Fruit fly (Drosophila melanogaster) whole organism: ENCODE measurements around the gene CG33128.

Source experiments
- CG8478 ChIP-seq: fragments of >200 bp; optimal IDR thresholded peaks from 2 replicates; lab custom pipeline; 2018; ENCODE audit warnings: inconsistent platforms
- Dll ChIP-seq: fragments of >200 bp; optimal IDR thresholded peaks from 2 replicates; lab custom pipeline; 2017
- EcR ChIP-seq, 2 experiments: fragments of >200 bp; optimal IDR thresholded peaks; 2 replicates each; lab custom pipeline; 2017; ENCODE audit warnings: missing biosample characterization in 2 of 2, missing genetic modification characterization in 2 of 2, missing genetic modification reagents in 2 of 2
- pan ChIP-seq: fragments of >200 bp; optimal IDR thresholded peaks from 2 replicates; lab custom pipeline; 2017
- psq ChIP-seq: fragments of >200 bp; optimal IDR thresholded peaks from 2 replicates; lab custom pipeline; 2017
- usp ChIP-seq: fragments of >200 bp; optimal IDR thresholded peaks from 2 replicates; lab custom pipeline; 2017; ENCODE audit warnings: missing biosample characterization, missing genetic modification characterization, mixed read lengths

DNA sequence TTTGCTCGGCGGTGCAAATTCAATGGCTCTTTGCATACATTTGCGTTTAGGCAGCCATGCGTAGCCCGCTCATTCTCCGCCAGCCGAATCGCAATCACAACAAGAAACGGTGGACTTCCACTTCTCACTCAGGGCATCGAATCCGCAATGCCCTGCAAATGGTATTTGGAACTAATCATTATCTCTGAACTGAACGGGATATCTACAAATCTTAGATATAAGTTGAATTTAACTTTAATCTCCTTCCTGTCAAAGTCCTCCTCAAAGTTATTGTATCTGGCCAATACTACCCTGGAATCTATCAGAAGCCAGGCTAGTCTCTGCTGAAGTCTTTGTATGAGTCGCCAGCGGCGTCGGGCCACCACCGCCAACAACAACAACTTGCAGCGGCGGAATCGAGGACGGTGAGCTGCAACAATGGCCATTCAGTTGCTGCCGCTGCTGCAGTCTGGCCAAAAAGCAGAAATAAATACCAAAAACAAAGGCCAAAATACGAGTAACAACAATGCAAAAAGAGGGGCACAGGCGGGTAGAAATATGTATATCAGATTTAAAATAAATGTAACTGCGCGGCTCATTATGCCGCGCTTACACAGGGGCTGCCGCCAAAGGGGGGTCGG is 35.2 kb upstream of the CG33128 start:
- TF ChIP-seq EcR (GFP tag; optimal IDR thresholded peaks at IDR 0.05; lab: Kevin White, UChicago) (no peak), psq (no peak), usp (GFP tag; lab: Kevin White, UChicago) (no peak), pan (lab: Kevin White, UChicago) (no peak), Dll (lab: Kevin White, UChicago) (no peak), CG8478 (lab: Kevin White, UChicago) (no peak)
